Worm (Caenorhabditis elegans): ENCODE results near the gene F57C12.6.
A peak's percentile ranks its signal among the peaks of the same experiment; 100 is the strongest.

Gene F57C12.6

ce11 chrX:553875-554274, at the start of gene F57C12.6:
TSS of gene F57C12.6 (minus strand) at chrX:553975.
- TF ChIP-seq F13C5.2 (tag; optimal IDR thresholded peaks at IDR 0.05) = no peak
- no peak for TF ChIP-seq tbx-11 (GFP tag; IDR thresholded peaks at IDR 0.05)
- no peak for TF ChIP-seq hnd-1 (tag; optimal IDR thresholded peaks at IDR 0.05)
- TF ChIP-seq ets-7 (tag; optimal IDR thresholded peaks at IDR 0.05) = no peak
- no peak for TF ChIP-seq ama-1 (optimal IDR thresholded peaks at IDR 0.05)
- TF ChIP-seq B0310.2 (tag; optimal IDR thresholded peaks at IDR 0.05) = no peak
- TF ChIP-seq pes-1 (GFP tag; IDR thresholded peaks at IDR 0.05) = no peak
- TF ChIP-seq tbx-37 (GFP tag; conservative IDR thresholded peaks at IDR 0.05) = no peak

DNA sequence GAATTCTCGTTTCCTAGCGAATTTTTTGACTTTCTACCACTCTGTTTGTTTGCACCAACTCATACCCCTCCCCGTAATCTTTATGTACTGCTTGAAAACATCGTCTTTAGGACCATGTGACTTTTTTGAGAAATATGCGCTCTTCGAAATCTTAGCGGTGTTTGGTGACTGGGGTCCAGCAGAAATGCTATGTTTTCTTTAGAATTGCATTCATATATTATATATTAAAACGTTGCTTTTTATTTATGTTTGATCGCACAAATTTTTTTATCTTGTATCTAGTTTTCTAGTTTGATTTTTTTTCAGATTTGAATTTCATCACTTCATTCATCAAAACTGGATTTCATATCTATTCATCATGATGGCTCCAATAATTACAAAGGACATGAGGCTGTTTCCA, 48.1 kb upstream of the F57C12.6 start, which contains the start of gene F13C5.1:
Gene F13C5.1, plus strand, starts transcription at position 301 of the 400 bp plus-strand sequence.
- TF ChIP-seq hmbx-1 (tag; optimal IDR thresholded peaks at IDR 0.05) = no peak
- no peak for TF ChIP-seq ets-7 (tag; optimal IDR thresholded peaks at IDR 0.05)
- no peak for TF ChIP-seq tra-4 (tag; optimal IDR thresholded peaks at IDR 0.05)
- TF ChIP-seq sea-1 (GFP tag; conservative IDR thresholded peaks at IDR 0.05) = no peak
- no peak for TF ChIP-seq pes-1 (GFP tag; IDR thresholded peaks at IDR 0.05)
- no peak for TF ChIP-seq ceh-36 (tag; optimal IDR thresholded peaks at IDR 0.05)
- no peak for TF ChIP-seq scrt-1 (GFP tag; IDR thresholded peaks at IDR 0.05)
- TF ChIP-seq tbx-11 (GFP tag; IDR thresholded peaks at IDR 0.05) = no peak
- TF ChIP-seq B0310.2 (tag; optimal IDR thresholded peaks at IDR 0.05) = no peak
- no peak for TF ChIP-seq F13C5.2 (tag; optimal IDR thresholded peaks at IDR 0.05)
- no peak for TF ChIP-seq aly-1 (tag; optimal IDR thresholded peaks at IDR 0.05)
- TF ChIP-seq ama-1 (optimal IDR thresholded peaks at IDR 0.05) = no peak
- TF ChIP-seq hmg-4 (GFP tag; optimal IDR thresholded peaks at IDR 0.05) = no peak
- TF ChIP-seq ceh-13 (GFP tag; optimal IDR thresholded peaks at IDR 0.05) = no peak
- no peak for TF ChIP-seq tbx-37 (GFP tag; conservative IDR thresholded peaks at IDR 0.05)
- TF ChIP-seq hnd-1 (tag; optimal IDR thresholded peaks at IDR 0.05) = no peak

- peak; percentile 73 for TF ChIP-seq aly-1 (tag; optimal IDR thresholded peaks at IDR 0.05)
- TF ChIP-seq F13C5.2 (tag; optimal IDR thresholded peaks at IDR 0.05) = peak; percentile 94
- TF ChIP-seq hmg-4 (GFP tag; optimal IDR thresholded peaks at IDR 0.05) = peak; percentile 86
- TF ChIP-seq flt-1 (GFP tag; IDR thresholded peaks at IDR 0.05) = 0 out of 2 replicates have a peak, but pooled peaks have one; percentile 8
- TF ChIP-seq hnd-1 (tag; optimal IDR thresholded peaks at IDR 0.05) = no peak
- no peak for TF ChIP-seq tra-4 (tag; optimal IDR thresholded peaks at IDR 0.05)
- TF ChIP-seq ceh-36 (tag; optimal IDR thresholded peaks at IDR 0.05) = no peak
Observed at ce11 chrX:601340-601757, 47.6 kb upstream of the F57C12.6 start.

DNA sequence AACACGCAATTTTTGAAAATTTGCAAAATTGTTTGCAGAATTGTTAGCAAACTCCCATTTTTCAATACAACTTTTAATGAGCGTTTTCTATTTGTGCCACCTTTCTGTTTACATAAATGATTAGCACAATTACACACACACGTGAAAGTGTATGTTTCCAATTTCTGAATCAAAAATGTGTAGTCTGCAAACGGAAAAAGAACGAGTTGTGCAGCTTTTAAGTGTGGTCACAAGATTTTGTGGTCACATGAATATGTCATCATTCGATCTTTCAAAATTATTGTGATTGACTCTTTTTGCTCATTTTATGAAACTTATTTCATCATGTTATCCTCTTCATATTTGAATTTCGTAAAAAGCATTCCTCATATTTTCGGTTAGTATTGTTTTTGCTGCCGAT, 46.9 kb upstream of the F57C12.6 start:
- TF ChIP-seq tra-4 (tag; optimal IDR thresholded peaks at IDR 0.05) (no peak), B0310.2 (tag; optimal IDR thresholded peaks at IDR 0.05) (no peak), pes-1 (GFP tag; IDR thresholded peaks at IDR 0.05) (no peak), ceh-36 (tag; optimal IDR thresholded peaks at IDR 0.05) (no peak), hmbx-1 (tag; optimal IDR thresholded peaks at IDR 0.05) (no peak), flt-1 (GFP tag; IDR thresholded peaks at IDR 0.05) (no peak), ceh-13 (GFP tag; optimal IDR thresholded peaks at IDR 0.05) (no peak), F13C5.2 (tag; optimal IDR thresholded peaks at IDR 0.05) (no peak), ama-1 (optimal IDR thresholded peaks at IDR 0.05) (no peak), tbx-11 (GFP tag; IDR thresholded peaks at IDR 0.05) (no peak), sea-1 (GFP tag; conservative IDR thresholded peaks at IDR 0.05) (no peak), hnd-1 (tag; optimal IDR thresholded peaks at IDR 0.05) (no peak), aly-1 (tag; optimal IDR thresholded peaks at IDR 0.05) (no peak), scrt-1 (GFP tag; IDR thresholded peaks at IDR 0.05) (no peak), hmg-4 (GFP tag; optimal IDR thresholded peaks at IDR 0.05) (no peak), tbx-37 (GFP tag; conservative IDR thresholded peaks at IDR 0.05) (no peak), ets-7 (tag; optimal IDR thresholded peaks at IDR 0.05) (no peak)

DNA sequence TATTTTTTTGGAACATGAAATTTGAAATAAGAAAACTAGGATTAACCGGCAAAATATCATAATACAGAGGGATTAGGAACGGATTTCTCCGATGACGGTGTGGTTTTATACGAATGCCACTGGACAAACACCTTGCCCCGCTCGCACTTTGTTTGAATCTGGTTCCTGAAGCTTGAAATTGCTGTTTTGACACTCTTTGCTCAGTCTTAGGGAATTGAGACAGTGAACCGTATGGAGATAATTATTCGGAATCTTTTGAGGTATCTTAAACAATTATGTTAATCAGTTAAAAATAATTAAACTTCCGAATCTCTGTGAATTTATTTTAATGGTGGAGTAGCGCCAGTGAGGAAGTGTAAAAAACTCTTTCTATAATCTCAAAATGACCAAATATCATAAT, 45.7 kb upstream of the F57C12.6 start, which contains the start of gene F13C5.3:
Gene F13C5.3, minus strand, starts transcription at position 101 of the 400 bp plus-strand sequence.
- TF ChIP-seq ceh-36 (tag; optimal IDR thresholded peaks at IDR 0.05) (peak; percentile 41), pes-1 (GFP tag; IDR thresholded peaks at IDR 0.05) (no peak)

- no peak for TF ChIP-seq scrt-1 (GFP tag; IDR thresholded peaks at IDR 0.05)
- TF ChIP-seq sea-1 (GFP tag; conservative IDR thresholded peaks at IDR 0.05) = no peak
- TF ChIP-seq tra-4 (tag; optimal IDR thresholded peaks at IDR 0.05) = no peak
- TF ChIP-seq ceh-13 (GFP tag; optimal IDR thresholded peaks at IDR 0.05) = no peak
Observed at ce11 chrX:593910-594447, 40.2 kb upstream of the F57C12.6 start, which contains the start of gene F13C5.2. TSS of gene F13C5.2 (plus strand) at chrX:593960.

DNA sequence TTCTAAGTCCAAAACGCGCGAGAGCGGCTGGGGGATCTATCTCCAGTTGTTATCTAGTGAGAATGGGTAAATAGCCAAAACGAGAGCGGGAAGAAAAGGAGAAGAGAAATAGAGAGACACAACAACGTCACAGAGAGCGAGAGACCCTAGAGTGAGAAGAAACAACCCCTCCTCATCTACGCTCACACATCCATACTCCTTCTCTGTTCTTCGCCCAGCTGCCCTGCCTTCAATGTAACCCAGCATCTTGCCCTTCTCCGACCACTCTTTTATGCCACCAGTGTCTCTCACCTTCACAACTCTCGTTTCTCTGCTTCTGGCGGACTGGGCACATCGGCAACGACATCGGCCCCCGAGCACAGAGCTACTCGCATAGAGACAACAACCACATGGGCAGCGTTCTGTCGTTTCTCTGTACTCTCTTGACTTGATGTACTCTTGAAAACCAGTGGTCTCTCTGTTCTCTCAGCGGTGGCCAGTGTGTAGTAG, 39.5 kb upstream of the F57C12.6 start:
- TF ChIP-seq F13C5.2 (tag; optimal IDR thresholded peaks at IDR 0.05) (peak; percentile 99), ceh-13 (GFP tag; optimal IDR thresholded peaks at IDR 0.05) (no peak), pes-1 (GFP tag; IDR thresholded peaks at IDR 0.05) (0 out of 2 replicates have a peak, but pooled peaks have one; percentile 25), tbx-37 (GFP tag; conservative IDR thresholded peaks at IDR 0.05) (no peak), hnd-1 (tag; optimal IDR thresholded peaks at IDR 0.05) (no peak), aly-1 (tag; optimal IDR thresholded peaks at IDR 0.05) (peak; percentile 78), flt-1 (GFP tag; IDR thresholded peaks at IDR 0.05) (no peak), tra-4 (tag; optimal IDR thresholded peaks at IDR 0.05) (no peak), ceh-36 (tag; optimal IDR thresholded peaks at IDR 0.05) (no peak), sea-1 (GFP tag; conservative IDR thresholded peaks at IDR 0.05) (no peak), hmg-4 (GFP tag; optimal IDR thresholded peaks at IDR 0.05) (peak; percentile 96), ets-7 (tag; optimal IDR thresholded peaks at IDR 0.05) (no peak), tbx-11 (GFP tag; IDR thresholded peaks at IDR 0.05) (no peak), ama-1 (optimal IDR thresholded peaks at IDR 0.05) (no peak), B0310.2 (tag; optimal IDR thresholded peaks at IDR 0.05) (no peak), scrt-1 (GFP tag; IDR thresholded peaks at IDR 0.05) (peak; percentile 50; the same call in 1 of the 2 replicates), hmbx-1 (tag; optimal IDR thresholded peaks at IDR 0.05) (no peak)

Measured in whole organism, early embryonic.